Fruit fly (Drosophila melanogaster): Measurements from ENCODE around the gene Akap200.

Gene Akap200

dm6 chr2L:8461782-8462453 is 46.4 kb downstream of the Akap200 start (continued):
- TF ChIP-seq Gug (GFP tag; IDR thresholded peaks at IDR 0.05) (no peak), Sox100B (GFP tag; optimal IDR thresholded peaks at IDR 0.05) (peak; percentile 4), CG9876 (GFP tag; optimal IDR thresholded peaks at IDR 0.05) (no peak), CG13123 (GFP tag; optimal IDR thresholded peaks at IDR 0.05) (no peak), org-1 (GFP tag; optimal IDR thresholded peaks at IDR 0.05) (peak; percentile 40), salm (tag; optimal IDR thresholded peaks at IDR 0.05) (no peak), tgo (GFP tag; IDR thresholded peaks at IDR 0.05) (no peak), run (tag; optimal IDR thresholded peaks at IDR 0.05) (no peak), CG17568 (GFP tag; optimal IDR thresholded peaks at IDR 0.05) (no peak), Neu2 (GFP tag; optimal IDR thresholded peaks at IDR 0.05; ENCODE audit: borderline replicate concordance) (no peak), CG12659 (GFP tag; optimal IDR thresholded peaks at IDR 0.05) (peak; percentile 37), CG9727 (GFP tag; optimal IDR thresholded peaks at IDR 0.05) (peak; percentile 17), kay (GFP tag; optimal IDR thresholded peaks at IDR 0.05) (peak; percentile 10), zfh2 (GFP tag; optimal IDR thresholded peaks at IDR 0.05) (peak; percentile 48), tap (tag; optimal IDR thresholded peaks at IDR 0.05) (no peak), kni (GFP tag; optimal IDR thresholded peaks at IDR 0.05) (no peak), usp (GFP tag; optimal IDR thresholded peaks at IDR 0.05) (no peak), CG11696 (GFP tag; IDR thresholded peaks at IDR 0.05) (no peak), CG1603 (tag; optimal IDR thresholded peaks at IDR 0.05) (no peak), CG6683 (GFP tag; optimal IDR thresholded peaks at IDR 0.05) (no peak), sug (tag; optimal IDR thresholded peaks at IDR 0.05) (peak; percentile 85), nmo (GFP tag; optimal IDR thresholded peaks at IDR 0.05) (peak; percentile 19), Atf6 (GFP tag; IDR thresholded peaks at IDR 0.05) (0 out of 2 replicates have a peak, but pooled peaks have one; percentile 15), lmd (GFP tag; IDR thresholded peaks at IDR 0.05) (no peak), CG13775 (GFP tag; optimal IDR thresholded peaks at IDR 0.05) (no peak), CG8388 (GFP tag; optimal IDR thresholded peaks at IDR 0.05) (no peak), lola (GFP tag; optimal IDR thresholded peaks at IDR 0.05) (peak in 1 of 3 experiments; percentile 4), Adf1 (GFP tag; IDR thresholded peaks at IDR 0.05) (peak; percentile 38; the same call in 1 of the 2 replicates), Xrp1 (GFP tag; IDR thresholded peaks at IDR 0.05) (peak; percentile 44; the same call in 1 of the 2 replicates), corto (GFP tag; optimal IDR thresholded peaks at IDR 0.05) (no peak), CG3847 (GFP tag; IDR thresholded peaks at IDR 0.05) (no peak), gsb (GFP tag; IDR thresholded peaks at IDR 0.05) (no peak), z (GFP tag; IDR thresholded peaks at IDR 0.05) (no peak), CG12942 (GFP tag; optimal IDR thresholded peaks at IDR 0.05) (no peak), HLHmδ (GFP tag; optimal IDR thresholded peaks at IDR 0.05) (no peak), CG17385 (GFP tag; optimal IDR thresholded peaks at IDR 0.05) (peak; percentile 5), yki (optimal IDR thresholded peaks at IDR 0.05) (no peak), mld (GFP tag; IDR thresholded peaks at IDR 0.05; ENCODE audit: partially characterized antibody) (no peak), CG11456 (GFP tag; IDR thresholded peaks at IDR 0.05) (peak; percentile 33; the same call in 1 of the 3 replicates), gcm2 (GFP tag; optimal IDR thresholded peaks at IDR 0.05) (no peak), dysf (GFP tag; IDR thresholded peaks at IDR 0.05) (peak; percentile 43; the same call in 1 of the 3 replicates), CG10565 (GFP tag; optimal IDR thresholded peaks at IDR 0.05) (no peak), HLH4C (GFP tag; IDR thresholded peaks at IDR 0.05; ENCODE audit: partially characterized antibody) (no peak), Scr (GFP tag; IDR thresholded peaks at IDR 0.05; ENCODE audit: partially characterized antibody) (no peak), dati (GFP tag; IDR thresholded peaks at IDR 0.05) (no peak), Dll (GFP tag; IDR thresholded peaks at IDR 0.05; ENCODE audit: partially characterized antibody) (no peak), CG9817 (tag; optimal IDR thresholded peaks at IDR 0.05) (peak; percentile 26), Gsc (GFP tag; IDR thresholded peaks at IDR 0.05) (no peak), pb (GFP tag; optimal IDR thresholded peaks at IDR 0.05) (no peak), Lim3 (GFP tag; IDR thresholded peaks at IDR 0.05) (no peak)

Measured in whole organism, embryonic.